Worm (Caenorhabditis elegans) whole organism, young adult: ENCODE measurements around the gene H04J21.4.

ENCODE experiments used
- D2030.7 ChIP-seq: fragments of 200-800 bp; sonication (Bioruptor generic); IDR thresholded peaks from 2 replicates; pipeline ENCODE4 v1.3.6; 2022; ENCODE audit warnings: missing genetic modification reagents, missing genetic modification characterization, missing compliant biosample characterization
- F10E7.11 ChIP-seq: sonication (generic microtip); optimal IDR thresholded peaks from 2 replicates; lab custom pipeline; 2017; ENCODE audit warnings: mild to moderate bottlenecking, missing genetic modification characterization, moderate library complexity, missing compliant biosample characterization
- F33H1.4 ChIP-seq: fragments of 200-800 bp; sonication (Bioruptor generic); IDR thresholded peaks from 2 replicates; pipeline ENCODE4 v1.3.6; 2022; ENCODE audit warnings: missing genetic modification reagents, missing genetic modification characterization, missing compliant biosample characterization
- F37B4.10 ChIP-seq: fragments of 200-800 bp; sonication (Bioruptor generic); IDR thresholded peaks from 2 replicates; pipeline ENCODE4 v1.3.6; 2022; ENCODE audit warnings: missing genetic modification characterization, missing compliant biosample characterization
- F57A8.1 ChIP-seq: fragments of 200-800 bp; sonication (Bioruptor generic); optimal IDR thresholded peaks from 2 replicates; lab custom pipeline; 2018; ENCODE audit warnings: mild to moderate bottlenecking, missing genetic modification characterization, moderate library complexity, missing compliant biosample characterization
- F57C9.4 ChIP-seq: sonication (generic microtip); optimal IDR thresholded peaks from 2 replicates; lab custom pipeline; 2017; ENCODE audit warnings: mild to moderate bottlenecking, missing genetic modification characterization, missing compliant biosample characterization
- T07F8.4 ChIP-seq: sonication (generic microtip); optimal IDR thresholded peaks from 2 replicates; lab custom pipeline; 2016; ENCODE audit warnings: mild to moderate bottlenecking, missing genetic modification characterization, moderate library complexity, missing compliant biosample characterization
- attf-3 ChIP-seq: fragments of 200-800 bp; sonication (Bioruptor generic); conservative IDR thresholded peaks from 2 replicates; pipeline ENCODE4 v1.3.6; 2022; ENCODE audit warnings: missing genetic modification reagents, missing genetic modification characterization, missing compliant biosample characterization
- ceh-27 ChIP-seq: fragments of 200-800 bp; sonication (Bioruptor generic); optimal IDR thresholded peaks from 2 replicates; lab custom pipeline; 2018; ENCODE audit warnings: mild to moderate bottlenecking, missing genetic modification characterization, moderate library complexity, missing compliant biosample characterization
- ceh-91 ChIP-seq: fragments of 200-800 bp; sonication (Bioruptor generic); IDR thresholded peaks from 2 replicates; pipeline ENCODE4 v1.3.6; 2022; ENCODE audit warnings: missing genetic modification reagents, missing genetic modification characterization, missing compliant biosample characterization
- dox-1 ChIP-seq: fragments of 200-800 bp; sonication (Bioruptor generic); IDR thresholded peaks from 2 replicates; pipeline ENCODE4 v1.3.6; 2022; ENCODE audit warnings: missing genetic modification reagents, missing genetic modification characterization, missing compliant biosample characterization
- dpff-1 ChIP-seq: sonication (generic microtip); optimal IDR thresholded peaks from 2 replicates; lab custom pipeline; 2017; ENCODE audit warnings: mild to moderate bottlenecking, missing genetic modification characterization, missing compliant biosample characterization
- efl-1 ChIP-seq: fragments of 150-350 bp; optimal IDR thresholded peaks from 2 replicates; lab custom pipeline; 2014; ENCODE audit warnings: missing biosample characterization, missing genetic modification reagents, missing genetic modification characterization
- egl-18 ChIP-seq: fragments of 200-800 bp; sonication (Bioruptor generic); IDR thresholded peaks from 2 replicates; pipeline ENCODE4 v1.3.6; 2022; ENCODE audit warnings: missing genetic modification reagents, missing genetic modification characterization, missing compliant biosample characterization
- egl-44 ChIP-seq: fragments of 200-800 bp; sonication (Bioruptor generic); IDR thresholded peaks from 2 replicates; pipeline ENCODE4 v1.3.6; 2022; ENCODE audit warnings: missing genetic modification reagents, missing genetic modification characterization, missing compliant biosample characterization
- ets-4 ChIP-seq: fragments of 200-800 bp; sonication (Bioruptor generic); optimal IDR thresholded peaks from 2 replicates; lab custom pipeline; 2018; ENCODE audit warnings: mild to moderate bottlenecking, missing genetic modification characterization, missing compliant biosample characterization
- him-1 ChIP-seq: sonication (generic microtip); optimal IDR thresholded peaks from 2 replicates; lab custom pipeline; 2016; ENCODE audit warnings: missing genotype, missing genetic modification reagents, missing genetic modification characterization, missing compliant biosample characterization
- lag-1 ChIP-seq: fragments of 200-800 bp; sonication (Bioruptor generic); IDR thresholded peaks from 2 replicates; pipeline ENCODE4 v1.3.6; 2022; ENCODE audit warnings: missing genetic modification reagents, missing genetic modification characterization, missing compliant biosample characterization
- lsl-1 ChIP-seq: fragments of 200-800 bp; sonication (Bioruptor generic); optimal IDR thresholded peaks from 2 replicates; lab custom pipeline; 2018; ENCODE audit warnings: mild to moderate bottlenecking, missing genetic modification characterization, moderate library complexity, missing compliant biosample characterization
- madf-6 ChIP-seq: fragments of 200-800 bp; sonication (Bioruptor generic); IDR thresholded peaks from 2 replicates; pipeline ENCODE4 v1.3.6; 2022; ENCODE audit warnings: missing genetic modification reagents, missing genetic modification characterization, missing compliant biosample characterization
- mcd-1 ChIP-seq: fragments of 200-800 bp; sonication (Bioruptor generic); IDR thresholded peaks from 2 replicates; pipeline ENCODE4 v1.3.6; 2022; ENCODE audit warnings: missing genetic modification reagents, missing genetic modification characterization, missing compliant biosample characterization
- mel-28 ChIP-seq: sonication (generic microtip); optimal IDR thresholded peaks from 2 replicates; lab custom pipeline; 2016; ENCODE audit warnings: borderline replicate concordance, mild to moderate bottlenecking, missing genetic modification characterization, missing compliant biosample characterization
- nfya-1 ChIP-seq: sonication (generic microtip); optimal IDR thresholded peaks from 2 replicates; lab custom pipeline; 2017; ENCODE audit warnings: antibody characterized with exemption, missing compliant biosample characterization, missing genetic modification characterization, borderline replicate concordance; ENCODE audit not compliant: insufficient read depth
- nhr-80 ChIP-seq: sonication (generic microtip); optimal IDR thresholded peaks from 2 replicates; lab custom pipeline; 2016; ENCODE audit warnings: missing genetic modification characterization, missing compliant biosample characterization
- pha-4 ChIP-seq: fragments of 150-350 bp; sonication (generic microtip); optimal IDR thresholded peaks from 2 replicates; lab custom pipeline; 2014; ENCODE audit warnings: missing biosample characterization, missing genetic modification reagents, missing genetic modification characterization
- rec-8 ChIP-seq, 2 experiments: sonication (generic microtip); optimal IDR thresholded peaks; 2 replicates each; lab custom pipeline; 2016; ENCODE audit warnings: mild to moderate bottlenecking in 2 of 2, missing genetic modification characterization in 2 of 2, missing genetic modification reagents in 2 of 2, missing genotype in 2 of 2, missing biosample characterization in 1 of 2, missing compliant biosample characterization in 1 of 2, moderate library complexity in 1 of 2
- sea-2 ChIP-seq: fragments of 200-800 bp; sonication (Bioruptor generic); IDR thresholded peaks from 2 replicates; pipeline ENCODE4 v1.3.6; 2022; ENCODE audit warnings: missing genetic modification characterization, missing compliant biosample characterization
- snpc-1.3 ChIP-seq: sonication (generic microtip); optimal IDR thresholded peaks from 2 replicates; lab custom pipeline; 2017; ENCODE audit warnings: missing genetic modification characterization, mild to moderate bottlenecking, missing compliant biosample characterization, antibody characterized with exemption, moderate library complexity, missing genotype, missing genetic modification reagents; ENCODE audit not compliant: insufficient read depth
- snpc-3.4 ChIP-seq: sonication (generic microtip); optimal IDR thresholded peaks from 2 replicates; lab custom pipeline; 2017; ENCODE audit warnings: missing genetic modification characterization, mild to moderate bottlenecking, missing compliant biosample characterization, antibody characterized with exemption, moderate library complexity, missing genotype, missing genetic modification reagents
- tbp1 ChIP-seq: fragments of 200-800 bp; sonication (Bioruptor generic); optimal IDR thresholded peaks from 2 replicates; lab custom pipeline; 2018; ENCODE audit warnings: mild to moderate bottlenecking, missing genetic modification characterization, missing compliant biosample characterization
- tlf-1 ChIP-seq: fragments of 200-800 bp; sonication (Bioruptor generic); optimal IDR thresholded peaks from 2 replicates; lab custom pipeline; 2018; ENCODE audit warnings: mild to moderate bottlenecking, missing genetic modification characterization, missing compliant biosample characterization
- zim-3 ChIP-seq: sonication (generic microtip); optimal IDR thresholded peaks from 2 replicates; lab custom pipeline; 2017; ENCODE audit warnings: mild to moderate bottlenecking, missing genetic modification characterization, moderate library complexity, missing compliant biosample characterization
- ztf-18 ChIP-seq: sonication (generic microtip); optimal IDR thresholded peaks from 2 replicates; lab custom pipeline; 2016; ENCODE audit warnings: missing genotype, mild to moderate bottlenecking, missing genetic modification characterization, missing compliant biosample characterization

H04J21.4 gene

ce11 chrIII:2331033-2331625, 37.2 kb downstream of the H04J21.4 start, which contains the start of the genes Y54F10BM.13 and ppm-1.D (continued):
- TF ChIP-seq nfya-1 (tag; lab: Kevin White, UChicago), result no peak
- TF ChIP-seq tbp1 (GFP tag; lab: Kevin White, UChicago), result no peak
- no peak for TF ChIP-seq ets-4 (GFP tag; lab: Kevin White, UChicago)
- peak; percentile 55; the same call in 1 of the 2 replicates for TF ChIP-seq D2030.7 (GFP tag; lab: Robert Waterston, UW)
- no peak for TF ChIP-seq rec-8 (tag; optimal IDR thresholded peaks at IDR 0.05; lab: Kevin White, UChicago)
- TF ChIP-seq zim-3, result no peak
- no peak for TF ChIP-seq ceh-91 (GFP tag; lab: Robert Waterston, UW)
- TF ChIP-seq ceh-27 (GFP tag; lab: Kevin White, UChicago), result no peak
- no peak for TF ChIP-seq ztf-18
- TF ChIP-seq efl-1 (GFP tag; lab: Kevin White, UChicago), result peak; percentile 85
- TF ChIP-seq sea-2 (GFP tag; lab: Robert Waterston, UW), result no peak
- TF ChIP-seq snpc-3.4 (tag; lab: Kevin White, UChicago), result no peak
- peak; percentile 19; the same call in 1 of the 2 replicates for TF ChIP-seq madf-6
- TF ChIP-seq mel-28 (tag; lab: Kevin White, UChicago), result no peak

- TF ChIP-seq lsl-1 (GFP tag; lab: Kevin White, UChicago), result peak; percentile 77
- TF ChIP-seq mcd-1 (GFP tag; lab: Robert Waterston, UW), result peak; percentile 29; the same call in 1 of the 2 replicates
- TF ChIP-seq attf-3 (GFP tag; lab: Robert Waterston, UW), result no peak
- TF ChIP-seq ceh-27 (GFP tag; lab: Kevin White, UChicago), result no peak
- TF ChIP-seq F33H1.4 (GFP tag; lab: Robert Waterston, UW), result peak; percentile 27; the same call in 1 of the 2 replicates
- no peak for TF ChIP-seq nhr-80 (tag; lab: Kevin White, UChicago)
- TF ChIP-seq madf-6, result peak; percentile 12; the same call in 1 of the 2 replicates
Observed at ce11 chrIII:2330389-2330788, 37.9 kb downstream of the H04J21.4 start.

ce11 chrIII:2329336-2329735, 39.0 kb downstream of the H04J21.4 start, which contains the start of gene Y54F10BM.12:
Gene Y54F10BM.12 (minus strand): TSS chrIII:2329679.
- TF ChIP-seq ceh-91 (GFP tag; lab: Robert Waterston, UW) (no peak), him-1 (tag; lab: Kevin White, UChicago) (no peak), pha-4 (tag; lab: Kevin White, UChicago) (no peak), F10E7.11 (tag; lab: Kevin White, UChicago) (no peak)

- TF ChIP-seq dox-1 (GFP tag; lab: Robert Waterston, UW), result no peak
- TF ChIP-seq egl-18 (GFP tag; lab: Robert Waterston, UW), result no peak
- TF ChIP-seq lag-1 (GFP tag; lab: Robert Waterston, UW), result no peak
- no peak for TF ChIP-seq tlf-1 (GFP tag; lab: Kevin White, UChicago)
- TF ChIP-seq dpff-1 (tag; lab: Kevin White, UChicago), result no peak
- TF ChIP-seq T07F8.4, result no peak
- TF ChIP-seq F57C9.4 (tag; lab: Kevin White, UChicago), result no peak
- TF ChIP-seq F37B4.10 (GFP tag; lab: Robert Waterston, UW), result no peak
- TF ChIP-seq snpc-1.3, result no peak
- no peak for TF ChIP-seq egl-44
- TF ChIP-seq F57A8.1, result no peak
- no peak for TF ChIP-seq him-1 (tag; lab: Kevin White, UChicago)
Observed at ce11 chrIII:2328612-2329011, 39.7 kb downstream of the H04J21.4 start.
